Fruit fly (Drosophila melanogaster): ENCODE results near the gene CG15461.

dm6 chrX:20524754-20525236 is 38.8 kb downstream of the CG15461 start, which contains the start of gene Tak1:
- TF ChIP-seq h (optimal IDR thresholded peaks at IDR 0.05): no peak
- no peak for TF ChIP-seq psq (optimal IDR thresholded peaks at IDR 0.05)
- no peak for TF ChIP-seq Sin3A (optimal IDR thresholded peaks at IDR 0.05)
- TF ChIP-seq ttk (optimal IDR thresholded peaks at IDR 0.05): no peak
- TF ChIP-seq Myc (optimal IDR thresholded peaks at IDR 0.05): no peak

All from Kc167 (cell line).